Worm (Caenorhabditis elegans) whole organism, dauer: ENCODE data around the gene Y54B9A.1.
"Not testable (repeated sequence)": the region's sequence is repeated elsewhere in the genome, so short reads cannot be mapped to it uniquely, and the experiment has no call there.

Source experiments
- unc-62 ChIP-seq: sonication (generic microtip); optimal IDR thresholded peaks from 2 replicates; lab custom pipeline; 2017; ENCODE audit warnings: missing biosample characterization, missing genetic modification reagents, missing genetic modification characterization

The Y54B9A.1 gene

ce11 chrV:9439315-9440002 is at the start of gene Y54B9A.1:
Gene Y54B9A.1 (minus strand): TSS chrV:9439549.
- TF ChIP-seq unc-62 (GFP tag; lab: Kevin White, UChicago) = not testable (repeated sequence)

- no peak for TF ChIP-seq unc-62 (GFP tag; lab: Kevin White, UChicago)
Measured at ce11 chrV:9485508-9485907, 46.2 kb upstream of the Y54B9A.1 start.

- no peak for TF ChIP-seq unc-62 (GFP tag; lab: Kevin White, UChicago)
Measured at ce11 chrV:9483738-9484256, 44.4 kb upstream of the Y54B9A.1 start, which contains the start of gene K06A4.2. Gene K06A4.2 (plus strand): TSS chrV:9484206.

- no peak for TF ChIP-seq unc-62 (GFP tag; lab: Kevin White, UChicago)
Measured at ce11 chrV:9480566-9480965, 41.2 kb upstream of the Y54B9A.1 start, which contains the start of gene K06A4.6. Gene K06A4.6 (minus strand): TSS chrV:9480666.

ce11 chrV:9477863-9478262 is 38.5 kb upstream of the Y54B9A.1 start, which contains the start of gene nas-3:
Gene nas-3 (plus strand): TSS chrV:9478163.
- TF ChIP-seq unc-62 (GFP tag; lab: Kevin White, UChicago) = no peak

- TF ChIP-seq unc-62 (GFP tag; lab: Kevin White, UChicago) = no peak
Measured at ce11 chrV:9473924-9474323, 34.6 kb upstream of the Y54B9A.1 start.

ce11 chrV:9471675-9472074 is 32.3 kb upstream of the Y54B9A.1 start, which contains the start of gene flp-6:
Gene flp-6 (plus strand): TSS chrV:9471975.
- TF ChIP-seq unc-62 (GFP tag; lab: Kevin White, UChicago) = no peak

- TF ChIP-seq unc-62 (GFP tag; lab: Kevin White, UChicago) = no peak
Measured at ce11 chrV:9465529-9465928, 26.2 kb upstream of the Y54B9A.1 start.

ce11 chrV:9462605-9463004 is 23.3 kb upstream of the Y54B9A.1 start, which contains the start of gene F07D3.3:
Gene F07D3.3 (minus strand): TSS chrV:9462705.
- no peak for TF ChIP-seq unc-62 (GFP tag; lab: Kevin White, UChicago)

ce11 chrV:9457535-9457934 is 18.2 kb upstream of the Y54B9A.1 start:
- TF ChIP-seq unc-62 (GFP tag; lab: Kevin White, UChicago) = no peak

ce11 chrV:9453933-9454332 is 14.6 kb upstream of the Y54B9A.1 start:
- TF ChIP-seq unc-62 (GFP tag; lab: Kevin White, UChicago) = no peak

ce11 chrV:9453333-9453732 is 14.0 kb upstream of the Y54B9A.1 start:
- TF ChIP-seq unc-62 (GFP tag; lab: Kevin White, UChicago) = no peak

- no peak for TF ChIP-seq unc-62 (GFP tag; lab: Kevin White, UChicago)
Measured at ce11 chrV:9451485-9451884, 12.1 kb upstream of the Y54B9A.1 start.

- TF ChIP-seq unc-62 (GFP tag; lab: Kevin White, UChicago) = no peak
Measured at ce11 chrV:9444618-9445017, 5.3 kb upstream of the Y54B9A.1 start.

ce11 chrV:9443748-9444147 is 4.4 kb upstream of the Y54B9A.1 start, which contains the start of gene wdr-62:
Gene wdr-62 (plus strand): TSS chrV:9444048.
- TF ChIP-seq unc-62 (GFP tag; lab: Kevin White, UChicago) = no peak

- TF ChIP-seq unc-62 (GFP tag; lab: Kevin White, UChicago) = no peak
Measured at ce11 chrV:9443109-9443508, 3.8 kb upstream of the Y54B9A.1 start.

ce11 chrV:9442471-9442870 is 3.1 kb upstream of the Y54B9A.1 start:
- no peak for TF ChIP-seq unc-62 (GFP tag; lab: Kevin White, UChicago)
